Worm (Caenorhabditis elegans) whole organism, L2 larva: Measurements from ENCODE around the gene lim-4.

Experiments used
- zag-1 ChIP-seq: fragments of 150-350 bp; optimal IDR thresholded peaks from 2 replicates; lab custom pipeline; 2014; ENCODE audit warnings: missing biosample characterization, missing genetic modification characterization
- ztf-4 ChIP-seq: fragments of 150-350 bp; optimal IDR thresholded peaks from 2 replicates; lab custom pipeline; 2014; ENCODE audit warnings: missing biosample characterization, missing genetic modification characterization

DNA sequence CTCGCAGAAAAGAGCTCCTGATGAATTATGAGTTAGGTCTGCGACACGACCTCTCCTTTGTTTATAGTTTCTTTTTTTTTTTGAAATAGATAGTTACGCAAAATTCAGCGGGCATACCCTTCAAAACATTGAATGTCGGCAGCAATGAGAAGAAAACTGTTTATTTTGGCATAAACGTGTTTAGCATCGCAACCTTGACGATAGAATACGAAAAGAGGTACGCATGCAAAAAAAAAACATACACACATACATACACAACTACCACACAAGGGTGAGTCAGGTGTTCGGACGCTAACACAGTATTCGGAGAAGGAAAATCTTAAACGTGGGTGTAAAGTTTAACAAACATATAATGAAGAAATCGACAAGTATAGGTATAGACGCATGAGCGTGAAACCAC, 37.7 kb downstream of the lim-4 start:
- TF ChIP-seq zag-1 (tag; lab: Kevin White, UChicago), result no peak
- no peak for TF ChIP-seq ztf-4 (tag; lab: Kevin White, UChicago)
